Worm (Caenorhabditis elegans): Measurements from ENCODE around the gene F19C6.5.

DNA sequence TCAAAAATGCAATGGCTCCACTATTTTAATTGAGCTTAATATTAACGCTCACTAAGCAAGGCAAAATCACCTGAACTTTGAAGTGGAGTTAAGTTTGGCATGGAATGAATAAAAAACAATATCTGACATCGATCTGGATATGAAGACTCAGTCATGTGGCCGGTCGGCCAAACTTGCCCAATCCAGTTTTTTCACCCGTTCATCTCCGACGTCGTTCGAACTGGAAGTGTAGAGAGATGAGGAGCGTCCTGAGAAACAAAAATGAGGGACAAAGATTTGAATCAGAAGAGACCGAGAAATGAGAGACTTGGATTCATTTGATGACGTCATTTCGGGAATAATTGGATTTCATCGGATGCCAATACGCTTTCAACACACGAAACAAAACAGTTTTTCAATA is 46.6 kb downstream of the F19C6.5 start:
- no peak for TF ChIP-seq him-1 (tag; optimal IDR thresholded peaks at IDR 0.05)
- no peak for TF ChIP-seq dao-5 (tag; optimal IDR thresholded peaks at IDR 0.05)
